Worm (Caenorhabditis elegans): Measurements from ENCODE around the gene F58G6.3.

- no peak for TF ChIP-seq snpc-4 (tag; optimal IDR thresholded peaks at IDR 0.05)
- TF ChIP-seq egl-27 (tag; optimal IDR thresholded peaks at IDR 0.05) = no peak
- peak; percentile 41 for TF ChIP-seq hlh-30 (tag; optimal IDR thresholded peaks at IDR 0.05; ENCODE audit: insufficient read depth)
- TF ChIP-seq ama-1 (optimal IDR thresholded peaks at IDR 0.05) = no peak
- no peak for TF ChIP-seq mep-1 (tag; optimal IDR thresholded peaks at IDR 0.05)
- no peak for TF ChIP-seq zag-1 (tag; optimal IDR thresholded peaks at IDR 0.05)
- no peak for TF ChIP-seq arid-1 (GFP tag; conservative IDR thresholded peaks at IDR 0.05)
- TF ChIP-seq unc-62 (GFP tag; optimal IDR thresholded peaks at IDR 0.05 in 1 of 2) = peak in 1 of 2 experiments; percentile 9
- TF ChIP-seq unc-62 (tag; optimal IDR thresholded peaks at IDR 0.05) = no peak
- TF ChIP-seq lin-39 (tag; optimal IDR thresholded peaks at IDR 0.05) = no peak
- peak in 1 of 2 experiments; percentile 26 for TF ChIP-seq mdl-1 (tag; optimal IDR thresholded peaks at IDR 0.05)
- TF ChIP-seq skn-1 (tag; optimal IDR thresholded peaks at IDR 0.05) = no peak
- TF ChIP-seq attf-4 (tag; optimal IDR thresholded peaks at IDR 0.05) = no peak
- TF ChIP-seq Y48G9A.11 (GFP tag; IDR thresholded peaks at IDR 0.05) = no peak
- TF ChIP-seq ztf-11 (tag; optimal IDR thresholded peaks at IDR 0.05) = no peak
Observed at ce11 chrIV:9632966-9633494, 20.3 kb upstream of the F58G6.3 start.
